Worm (Caenorhabditis elegans) whole organism, L3 larva: ENCODE results near the gene H12D21.5.
"Not testable (repeated sequence)": the region's sequence is repeated elsewhere in the genome, so short reads cannot be mapped to it uniquely, and the experiment has no call there.

Experiments used
- R02D3.7 ChIP-seq: fragments of 150-350 bp; optimal IDR thresholded peaks from 2 replicates; lab custom pipeline; 2014; ENCODE audit warnings: missing biosample characterization, missing genetic modification characterization
- ZK546.5 ChIP-seq: sonication (generic microtip); optimal IDR thresholded peaks from 2 replicates; lab custom pipeline; 2017; ENCODE audit warnings: missing biosample characterization, missing genetic modification characterization
- aly-2 ChIP-seq: fragments of 150-350 bp; optimal IDR thresholded peaks from 2 replicates; lab custom pipeline; 2014; ENCODE audit warnings: missing biosample characterization, missing genetic modification characterization
- ama-1 ChIP-seq: fragments of 150-350 bp; optimal IDR thresholded peaks from 2 replicates; lab custom pipeline; 2018
- ceh-16 ChIP-seq: sonication (generic microtip); optimal IDR thresholded peaks from 2 replicates; lab custom pipeline; 2017; ENCODE audit warnings: missing biosample characterization, missing genetic modification characterization
- daf-12 ChIP-seq: fragments of 150-350 bp; optimal IDR thresholded peaks from 2 replicates; lab custom pipeline; 2014; ENCODE audit warnings: missing biosample characterization, missing genetic modification reagents, missing genetic modification characterization
- egl-27 ChIP-seq: sonication (generic microtip); optimal IDR thresholded peaks from 4 replicates; lab custom pipeline; 2017; ENCODE audit warnings: missing biosample characterization, missing genetic modification reagents, missing genetic modification characterization
- egl-5 ChIP-seq: fragments of 150-350 bp; optimal IDR thresholded peaks from 2 replicates; lab custom pipeline; 2017; ENCODE audit warnings: missing biosample characterization, missing genetic modification reagents, missing genetic modification characterization, inconsistent platforms
- elt-1 ChIP-seq: fragments of 150-350 bp; optimal IDR thresholded peaks from 2 replicates; lab custom pipeline; 2014; ENCODE audit warnings: missing biosample characterization, missing genetic modification characterization
- elt-2 ChIP-seq: sonication (generic microtip); optimal IDR thresholded peaks from 2 replicates; lab custom pipeline; 2016; ENCODE audit warnings: missing genetic modification reagents, mild to moderate bottlenecking, missing genetic modification characterization, missing compliant biosample characterization
- elt-3 ChIP-seq, 3 experiments: fragments of 150-350 bp in 1 of 3; sonication (generic microtip) in 2 of 3; optimal IDR thresholded peaks; 2 replicates in 2 of 3; 4 replicates in 1 of 3; lab custom pipeline; 2014 to 2017; ENCODE audit warnings: missing biosample characterization in 3 of 3, missing genetic modification characterization in 3 of 3
- eor-1 ChIP-seq, 2 experiments: fragments of 150-350 bp; optimal IDR thresholded peaks; 2 replicates each; lab custom pipeline; 2014 to 2018; ENCODE audit warnings: missing biosample characterization in 2 of 2, missing genetic modification characterization in 2 of 2
- fos-1 ChIP-seq: fragments of 150-350 bp; optimal IDR thresholded peaks from 2 replicates; lab custom pipeline; 2014; ENCODE audit warnings: missing biosample characterization, missing genetic modification characterization
- hmg-11 ChIP-seq: sonication (generic microtip); optimal IDR thresholded peaks from 2 replicates; lab custom pipeline; 2016; ENCODE audit warnings: missing genetic modification characterization, missing compliant biosample characterization
- lin-39 ChIP-seq: fragments of 150-350 bp; optimal IDR thresholded peaks from 2 replicates; lab custom pipeline; 2018; ENCODE audit warnings: missing biosample characterization, missing genetic modification reagents, missing genetic modification characterization
- mml-1 ChIP-seq: fragments of 150-350 bp; sonication (generic microtip); optimal IDR thresholded peaks from 3 replicates; lab custom pipeline; 2014; ENCODE audit warnings: missing biosample characterization, missing genetic modification characterization
- nhr-11 ChIP-seq: fragments of 150-350 bp; optimal IDR thresholded peaks from 2 replicates; lab custom pipeline; 2014; ENCODE audit warnings: missing biosample characterization, missing genetic modification characterization
- nhr-23 ChIP-seq: fragments of 150-350 bp; optimal IDR thresholded peaks from 2 replicates; lab custom pipeline; 2014; ENCODE audit warnings: missing biosample characterization, missing genetic modification reagents, missing genetic modification characterization
- nhr-25 ChIP-seq: sonication (generic microtip); optimal IDR thresholded peaks from 2 replicates; lab custom pipeline; 2017; ENCODE audit warnings: missing biosample characterization, missing genetic modification characterization
- nhr-43 ChIP-seq: sonication (generic microtip); optimal IDR thresholded peaks from 2 replicates; lab custom pipeline; 2016; ENCODE audit warnings: mild to moderate bottlenecking, missing genetic modification characterization, missing compliant biosample characterization; ENCODE audit not compliant: poor library complexity, severe bottlenecking
- nhr-67 ChIP-seq: fragments of 150-350 bp; optimal IDR thresholded peaks from 2 replicates; lab custom pipeline; 2014; ENCODE audit warnings: missing biosample characterization, missing genetic modification characterization
- nhr-77 ChIP-seq: fragments of 150-350 bp; optimal IDR thresholded peaks from 2 replicates; lab custom pipeline; 2014; ENCODE audit warnings: missing biosample characterization, missing genetic modification characterization
- pha-4 ChIP-seq: fragments of 150-350 bp; optimal IDR thresholded peaks from 2 replicates; lab custom pipeline; 2014; ENCODE audit warnings: missing biosample characterization, missing genetic modification reagents, missing genetic modification characterization
- pqm-1 ChIP-seq: fragments of 150-350 bp; optimal IDR thresholded peaks from 2 replicates; lab custom pipeline; 2017; ENCODE audit warnings: missing biosample characterization, missing genetic modification characterization, inconsistent platforms
- sea-2 ChIP-seq: fragments of 150-350 bp; sonication (generic microtip); optimal IDR thresholded peaks from 4 replicates; lab custom pipeline; 2014; ENCODE audit warnings: missing biosample characterization, missing genetic modification reagents, missing genetic modification characterization
- skn-1 ChIP-seq: fragments of 150-350 bp; optimal IDR thresholded peaks from 2 replicates; lab custom pipeline; 2014; ENCODE audit warnings: missing biosample characterization, missing genetic modification characterization
- snpc-4 ChIP-seq: fragments of 150-350 bp; optimal IDR thresholded peaks from 2 replicates; lab custom pipeline; 2014; ENCODE audit warnings: missing biosample characterization, missing genetic modification characterization
- tbx-2 ChIP-seq: sonication (generic microtip); optimal IDR thresholded peaks from 2 replicates; lab custom pipeline; 2016; ENCODE audit warnings: mild to moderate bottlenecking, missing genetic modification characterization, missing compliant biosample characterization
- unc-62 ChIP-seq: fragments of 150-350 bp; sonication (generic microtip); optimal IDR thresholded peaks from 4 replicates; lab custom pipeline; 2014; ENCODE audit warnings: missing biosample characterization, missing genetic modification reagents, missing genetic modification characterization
- ztf-11 ChIP-seq: fragments of 150-350 bp; optimal IDR thresholded peaks from 2 replicates; lab custom pipeline; 2014; ENCODE audit warnings: missing biosample characterization, missing genetic modification characterization
- ztf-4 ChIP-seq: fragments of 150-350 bp; optimal IDR thresholded peaks from 2 replicates; lab custom pipeline; 2014; ENCODE audit warnings: missing biosample characterization, missing genetic modification characterization

Gene H12D21.5

DNA sequence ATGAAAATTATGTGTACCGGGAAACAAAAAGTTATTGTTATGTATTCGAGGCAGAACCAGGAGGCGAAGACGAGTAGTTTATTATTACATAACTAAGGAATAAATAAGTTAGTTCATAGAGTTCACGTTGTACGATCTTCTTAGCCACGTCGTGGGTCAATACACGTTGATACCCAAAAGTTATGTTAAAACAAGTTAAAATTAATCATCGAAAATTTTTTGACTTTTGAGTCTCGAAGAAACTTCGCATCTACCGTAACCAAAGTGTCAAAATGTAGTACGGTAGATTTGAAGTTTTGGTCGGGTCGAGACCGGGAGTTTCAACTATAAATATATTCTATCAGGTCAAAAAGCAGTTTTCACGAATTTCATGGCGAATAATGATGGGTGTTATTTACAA, 17.1 kb upstream of the H12D21.5 start, which contains the start of gene ZC412.10:
Gene ZC412.10 (minus strand): TSS at position 101 of the 400 bp plus-strand sequence.
- not testable (repeated sequence) for TF ChIP-seq aly-2 (tag; lab: Kevin White, UChicago); sea-2 (GFP tag; lab: Kevin White, UChicago); daf-12 (tag; lab: Kevin White, UChicago)
- TF ChIP-seq, all 47 proteins: peak for 0; not testable (repeated sequence) for 47

ce11 chrV:14877242-14877819, 16.5 kb upstream of the H12D21.5 start:
- TF ChIP-seq nhr-23 (tag; lab: Kevin White, UChicago) = peak; percentile 54
- TF ChIP-seq nhr-25 (tag; lab: Kevin White, UChicago) = no peak

ce11 chrV:14890782-14891181, 3.0 kb upstream of the H12D21.5 start, which contains the start of gene nspa-2:
Gene nspa-2 (plus strand): TSS chrV:14891082.
- not testable (repeated sequence) for TF ChIP-seq mml-1 (tag; lab: Kevin White, UChicago); fos-1; ztf-11 (tag; lab: Kevin White, UChicago)

DNA sequence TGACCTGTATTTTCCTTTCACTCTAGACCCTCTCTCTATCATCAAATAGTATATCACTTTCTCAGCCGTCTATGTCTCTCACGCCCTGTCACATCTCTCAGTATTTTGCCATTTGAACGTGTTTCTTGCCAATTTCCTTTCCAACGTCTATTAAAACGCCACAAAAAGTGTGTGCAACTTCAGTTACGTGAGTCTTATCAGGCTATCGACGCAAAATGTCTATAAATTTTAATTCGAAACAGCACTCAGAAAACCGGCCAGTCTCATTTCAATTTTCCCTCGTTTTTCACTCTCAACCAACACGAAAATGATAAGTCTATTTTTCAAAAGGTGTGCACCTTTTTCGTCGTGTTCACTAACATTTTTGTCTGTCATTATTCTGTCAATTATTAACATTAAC, 1.8 kb downstream of the H12D21.5 start, which contains the start of gene mpst-3:
Gene mpst-3 (plus strand): TSS at position 91 of the 400 bp plus-strand sequence.
- TF ChIP-seq pqm-1 (tag; lab: Kevin White, UChicago) (peak; percentile 58), ama-1 (no peak), elt-3 (tag; optimal IDR thresholded peaks at IDR 0.05; lab: Kevin White, UChicago) (no peak), elt-2 (tag; lab: Kevin White, UChicago) (peak; percentile 83), pha-4 (tag; lab: Kevin White, UChicago) (peak; percentile 27), daf-12 (tag; lab: Kevin White, UChicago) (no peak)

DNA sequence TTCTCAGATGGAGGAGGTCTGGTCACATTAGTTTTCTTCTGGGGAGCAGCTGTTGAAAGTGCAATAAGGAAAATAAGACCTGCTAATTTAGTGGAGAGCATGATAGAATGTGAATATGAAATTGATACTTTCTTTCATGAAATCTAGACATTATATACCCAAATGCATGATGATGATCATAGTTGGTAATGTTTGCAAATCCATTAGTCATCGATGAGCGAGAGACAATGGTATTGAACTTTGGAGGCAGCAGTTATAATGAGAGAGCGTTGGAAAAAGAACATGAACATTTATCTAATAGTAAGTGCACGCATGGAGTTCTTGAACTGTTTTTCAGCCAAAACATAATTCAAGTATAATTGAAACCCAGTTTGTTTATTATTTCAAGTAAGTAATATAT, 3.9 kb downstream of the H12D21.5 start, which contains the start of gene H12D21.6:
Gene H12D21.6 (minus strand): TSS at position 101 of the 400 bp plus-strand sequence.
- no peak for TF ChIP-seq nhr-43 (tag; lab: Kevin White, UChicago)
- no peak for TF ChIP-seq elt-1 (tag; lab: Kevin White, UChicago)
- TF ChIP-seq R02D3.7 (tag; lab: Kevin White, UChicago) = no peak
- TF ChIP-seq ZK546.5 = no peak
- TF ChIP-seq snpc-4 (tag; lab: Kevin White, UChicago) = no peak
- TF ChIP-seq daf-12 (tag; lab: Kevin White, UChicago) = no peak

DNA sequence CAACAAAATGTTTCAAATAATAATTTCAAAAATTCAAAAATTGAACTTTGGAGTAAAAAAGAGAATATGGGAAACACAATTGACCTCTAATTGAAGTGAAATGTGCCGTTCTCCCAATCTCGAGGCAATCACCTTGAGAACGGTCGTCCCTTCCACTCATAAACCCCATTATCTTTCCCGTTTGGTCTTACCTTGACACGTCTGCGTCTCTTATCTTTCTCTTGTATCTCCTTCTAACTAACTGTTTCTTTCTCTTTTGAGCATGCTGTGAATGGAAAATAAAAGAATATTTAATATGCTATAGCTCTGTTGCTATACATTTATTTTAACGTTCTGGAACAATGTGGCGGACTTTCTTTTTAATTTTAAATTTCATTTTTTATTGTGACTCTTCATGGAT, 5.7 kb downstream of the H12D21.5 start, which contains the start of gene H12D21.10:
Gene H12D21.10 (plus strand): TSS at position 260 of the 400 bp plus-strand sequence.
- no peak for TF ChIP-seq nhr-67 (tag; lab: Kevin White, UChicago)
- no peak for TF ChIP-seq nhr-11 (tag; lab: Kevin White, UChicago)
- TF ChIP-seq snpc-4 (tag; lab: Kevin White, UChicago) = no peak
- no peak for TF ChIP-seq egl-5
- peak; percentile 27 for TF ChIP-seq nhr-25 (tag; lab: Kevin White, UChicago)
- no peak for TF ChIP-seq nhr-77 (tag; lab: Kevin White, UChicago)
- TF ChIP-seq skn-1 (tag; lab: Kevin White, UChicago) = no peak
- TF ChIP-seq elt-1 (tag; lab: Kevin White, UChicago) = no peak
- no peak for TF ChIP-seq daf-12 (tag; lab: Kevin White, UChicago)
- TF ChIP-seq lin-39 (tag; lab: Kevin White, UChicago) = no peak
- TF ChIP-seq ztf-4 (tag; lab: Kevin White, UChicago) = no peak
- no peak for TF ChIP-seq nhr-43 (tag; lab: Kevin White, UChicago)
- no peak for TF ChIP-seq eor-1 (tag; optimal IDR thresholded peaks at IDR 0.05; lab: Kevin White, UChicago)
- TF ChIP-seq nhr-23 (tag; lab: Kevin White, UChicago) = no peak
- no peak for TF ChIP-seq tbx-2
- TF ChIP-seq pha-4 (tag; lab: Kevin White, UChicago) = peak; percentile 15
- no peak for TF ChIP-seq unc-62 (GFP tag; lab: Kevin White, UChicago)
- no peak for TF ChIP-seq egl-27 (tag; lab: Kevin White, UChicago)
- no peak for TF ChIP-seq R02D3.7 (tag; lab: Kevin White, UChicago)
- TF ChIP-seq ceh-16 (tag; lab: Kevin White, UChicago) = no peak
- TF ChIP-seq hmg-11 (tag; lab: Kevin White, UChicago) = no peak
- peak; percentile 13 for TF ChIP-seq elt-2 (tag; lab: Kevin White, UChicago)
